Fruit fly (Drosophila melanogaster): ENCODE results near the gene eIF2D.
A peak's percentile ranks its signal among the peaks of the same experiment; 100 is the strongest.

Gene eIF2D

dm6 chr3R:29153197-29153644 is 1.6 kb upstream of the eIF2D start, which contains the start of the genes Slbp and Rpn2 (continued):
- TF ChIP-seq Atf-2 (GFP tag; optimal IDR thresholded peaks at IDR 0.05): peak; percentile 16
- peak; percentile 21 for TF ChIP-seq CG30403 (GFP tag; optimal IDR thresholded peaks at IDR 0.05)
- TF ChIP-seq cas (GFP tag; IDR thresholded peaks at IDR 0.05): no peak
- TF ChIP-seq ERR (GFP tag; optimal IDR thresholded peaks at IDR 0.05): peak; percentile 70
- peak; percentile 55 for TF ChIP-seq lab (GFP tag; optimal IDR thresholded peaks at IDR 0.05)
- TF ChIP-seq CG2129 (GFP tag; IDR thresholded peaks at IDR 0.05; ENCODE audit: partially characterized antibody): peak; percentile 93
- peak in 1 of 3 experiments; percentile 21 for TF ChIP-seq Stat92E (GFP tag; optimal IDR thresholded peaks at IDR 0.05)
- TF ChIP-seq Xbp1 (GFP tag; optimal IDR thresholded peaks at IDR 0.05): peak; percentile 40
- TF ChIP-seq nmo (GFP tag; optimal IDR thresholded peaks at IDR 0.05): peak; percentile 74
- TF ChIP-seq inv (GFP tag; IDR thresholded peaks at IDR 0.05; ENCODE audit: partially characterized antibody): peak; percentile 87
- TF ChIP-seq CG33557 (GFP tag; optimal IDR thresholded peaks at IDR 0.05): no peak
- peak; percentile 58 for TF ChIP-seq MESR4 (GFP tag; optimal IDR thresholded peaks at IDR 0.05)
- TF ChIP-seq sna (GFP tag; IDR thresholded peaks at IDR 0.05; ENCODE audit: partially characterized antibody): peak; percentile 92
- no peak for TF ChIP-seq CG15269 (tag; optimal IDR thresholded peaks at IDR 0.05)
- peak in 1 of 2 experiments; percentile 69 for TF ChIP-seq insv (GFP tag; optimal IDR thresholded peaks at IDR 0.05)
- peak; percentile 2 for TF ChIP-seq CG12942 (GFP tag; optimal IDR thresholded peaks at IDR 0.05)
- TF ChIP-seq CG9932 (GFP tag; IDR thresholded peaks at IDR 0.05): peak; percentile 74
- no peak for TF ChIP-seq CG14667 (GFP tag; IDR thresholded peaks at IDR 0.05)
- TF ChIP-seq pfk (GFP tag; optimal IDR thresholded peaks at IDR 0.05): no peak
- no peak for TF ChIP-seq CG10565 (GFP tag; optimal IDR thresholded peaks at IDR 0.05)
- TF ChIP-seq dimm (GFP tag; IDR thresholded peaks at IDR 0.05): no peak
- peak; percentile 13 for TF ChIP-seq CG10979 (tag; optimal IDR thresholded peaks at IDR 0.05)
- no peak for TF ChIP-seq CG12071 (GFP tag; optimal IDR thresholded peaks at IDR 0.05)
- peak; percentile 50 for TF ChIP-seq CoRest (tag; optimal IDR thresholded peaks at IDR 0.05)
- TF ChIP-seq Camta (GFP tag; optimal IDR thresholded peaks at IDR 0.05): peak; percentile 3
- TF ChIP-seq zfh2 (GFP tag; optimal IDR thresholded peaks at IDR 0.05): peak; percentile 66
- TF ChIP-seq lilli (GFP tag; optimal IDR thresholded peaks at IDR 0.05): peak; percentile 70
- TF ChIP-seq CG18011 (GFP tag; optimal IDR thresholded peaks at IDR 0.05): peak; percentile 30
- TF ChIP-seq Bdp1 (GFP tag; optimal IDR thresholded peaks at IDR 0.05): peak; percentile 15
- no peak for TF ChIP-seq Adf1 (GFP tag; IDR thresholded peaks at IDR 0.05)
- TF ChIP-seq unc-4 (GFP tag; IDR thresholded peaks at IDR 0.05; ENCODE audit: partially characterized antibody): peak; percentile 97
- TF ChIP-seq Rfx (GFP tag; IDR thresholded peaks at IDR 0.05): peak; percentile 63
- TF ChIP-seq ap (GFP tag; IDR thresholded peaks at IDR 0.05): no peak
- peak; percentile 19 for TF ChIP-seq ind (GFP tag; optimal IDR thresholded peaks at IDR 0.05)
- peak; percentile 20 to 36 for TF ChIP-seq chif (GFP tag; optimal IDR thresholded peaks at IDR 0.05)
- TF ChIP-seq ci (GFP tag; IDR thresholded peaks at IDR 0.05): 0 out of 3 replicates have a peak, but pooled peaks have one; percentile 52
- TF ChIP-seq CG14014 (GFP tag; IDR thresholded peaks at IDR 0.05): 0 out of 2 replicates have a peak, but pooled peaks have one; percentile 25
- TF ChIP-seq phol (tag; optimal IDR thresholded peaks at IDR 0.05): peak; percentile 71
- peak; percentile 41 for TF ChIP-seq CG3995 (GFP tag; optimal IDR thresholded peaks at IDR 0.05)
- TF ChIP-seq ab (GFP tag; optimal IDR thresholded peaks at IDR 0.05): no peak
- TF ChIP-seq CG34422 (GFP tag; IDR thresholded peaks at IDR 0.05): peak; percentile 47; the same call in 2 of the 3 replicates
- TF ChIP-seq eyg (GFP tag; optimal IDR thresholded peaks at IDR 0.05): peak; percentile 53
- TF ChIP-seq CG10209 (GFP tag; optimal IDR thresholded peaks at IDR 0.05): peak; percentile 1
- TF ChIP-seq CG12104 (GFP tag; optimal IDR thresholded peaks at IDR 0.05): peak; percentile 29
- peak; percentile 35 for TF ChIP-seq tx (GFP tag; optimal IDR thresholded peaks at IDR 0.05)
- TF ChIP-seq CG7786 (GFP tag; optimal IDR thresholded peaks at IDR 0.05): peak; percentile 55
- peak; percentile 34; the same call in 1 of the 2 replicates for TF ChIP-seq ssp (GFP tag; IDR thresholded peaks at IDR 0.05)
- TF ChIP-seq pzg (GFP tag; optimal IDR thresholded peaks at IDR 0.05): peak; percentile 98
- peak; percentile 53 for TF ChIP-seq Nf-YC (tag; optimal IDR thresholded peaks at IDR 0.05)
- no peak for TF ChIP-seq Asciz (GFP tag; optimal IDR thresholded peaks at IDR 0.05)

Data from whole organism, embryonic.